Worm (Caenorhabditis elegans) whole organism, late embryonic: ENCODE data around the gene C09G9.5.

Source experiments
- C08G9.2 ChIP-seq: sonication (generic microtip); optimal IDR thresholded peaks from 2 replicates; lab custom pipeline; 2016; ENCODE audit warnings: mild to moderate bottlenecking, missing genetic modification characterization, moderate library complexity, missing compliant biosample characterization
- C38D4.7 ChIP-seq: fragments of 200-800 bp; sonication (Bioruptor generic); optimal IDR thresholded peaks from 2 replicates; lab custom pipeline; 2018; ENCODE audit warnings: mild to moderate bottlenecking, missing genetic modification characterization, moderate library complexity, missing compliant biosample characterization
- K02D7.2 ChIP-seq: sonication (generic microtip); optimal IDR thresholded peaks from 2 replicates; lab custom pipeline; 2017; ENCODE audit warnings: mild to moderate bottlenecking, missing genetic modification characterization, missing compliant biosample characterization
- T23F11.4 ChIP-seq: fragments of 200-800 bp; sonication (Bioruptor generic); optimal IDR thresholded peaks from 2 replicates; lab custom pipeline; 2018; ENCODE audit warnings: mild to moderate bottlenecking, missing genetic modification characterization, missing compliant biosample characterization
- ahr-1 ChIP-seq: sonication (generic microtip); optimal IDR thresholded peaks from 2 replicates; lab custom pipeline; 2016; ENCODE audit warnings: missing genetic modification characterization, missing compliant biosample characterization
- ceh-14 ChIP-seq: sonication (generic microtip); optimal IDR thresholded peaks from 2 replicates; lab custom pipeline; 2016; ENCODE audit warnings: missing genotype, missing genetic modification characterization, missing compliant biosample characterization
- ceh-18 ChIP-seq: sonication (generic microtip); optimal IDR thresholded peaks from 2 replicates; lab custom pipeline; 2016; ENCODE audit warnings: missing genetic modification characterization, missing compliant biosample characterization
- ceh-19 ChIP-seq: fragments of 200-800 bp; sonication (Bioruptor generic); optimal IDR thresholded peaks from 2 replicates; lab custom pipeline; 2018; ENCODE audit warnings: mild to moderate bottlenecking, missing genetic modification characterization, missing compliant biosample characterization
- ceh-2 ChIP-seq: sonication (generic microtip); optimal IDR thresholded peaks from 2 replicates; lab custom pipeline; 2016; ENCODE audit warnings: missing genotype, missing genetic modification characterization, missing compliant biosample characterization
- ceh-30 ChIP-seq: fragments of 150-350 bp; optimal IDR thresholded peaks from 2 replicates; lab custom pipeline; 2014; ENCODE audit warnings: missing biosample characterization, missing genetic modification characterization
- ceh-31 ChIP-seq: sonication (generic microtip); optimal IDR thresholded peaks from 2 replicates; lab custom pipeline; 2016; ENCODE audit warnings: missing genetic modification characterization, missing compliant biosample characterization
- ceh-34 ChIP-seq: sonication (generic microtip); optimal IDR thresholded peaks from 2 replicates; lab custom pipeline; 2016; ENCODE audit warnings: mild to moderate bottlenecking, missing genetic modification characterization, missing compliant biosample characterization
- ceh-45 ChIP-seq: fragments of 200-800 bp; sonication (Bioruptor generic); IDR thresholded peaks from 2 replicates; pipeline ENCODE4 v1.3.6; 2022; ENCODE audit warnings: missing genetic modification reagents, missing genetic modification characterization, missing compliant biosample characterization
- ceh-48 ChIP-seq: sonication (generic microtip); optimal IDR thresholded peaks from 2 replicates; lab custom pipeline; 2016; ENCODE audit warnings: missing genetic modification characterization, inconsistent platforms, missing compliant biosample characterization
- ceh-9 ChIP-seq: sonication (generic microtip); optimal IDR thresholded peaks from 2 replicates; lab custom pipeline; 2016; ENCODE audit warnings: mild to moderate bottlenecking, missing genetic modification characterization, inconsistent platforms, missing compliant biosample characterization
- che-1 ChIP-seq: sonication (generic microtip); optimal IDR thresholded peaks from 2 replicates; lab custom pipeline; 2016; ENCODE audit warnings: mild to moderate bottlenecking, missing genetic modification characterization, missing compliant biosample characterization
- dmd-4 ChIP-seq: sonication (generic microtip); optimal IDR thresholded peaks from 2 replicates; lab custom pipeline; 2016; ENCODE audit warnings: borderline replicate concordance, missing genetic modification characterization, missing compliant biosample characterization
- dve-1 ChIP-seq: sonication (generic microtip); optimal IDR thresholded peaks from 2 replicates; lab custom pipeline; 2017; ENCODE audit warnings: antibody characterized with exemption, mild to moderate bottlenecking, missing genetic modification characterization, missing compliant biosample characterization
- elt-2 ChIP-seq: sonication (generic microtip); optimal IDR thresholded peaks from 2 replicates; lab custom pipeline; 2016; ENCODE audit warnings: missing genetic modification reagents, missing genetic modification characterization, missing compliant biosample characterization
- elt-4 ChIP-seq: sonication (generic microtip); optimal IDR thresholded peaks from 2 replicates; lab custom pipeline; 2016; ENCODE audit warnings: missing genetic modification characterization, missing compliant biosample characterization
- ets-4 ChIP-seq: sonication (generic microtip); optimal IDR thresholded peaks from 2 replicates; lab custom pipeline; 2016; ENCODE audit warnings: missing genetic modification characterization, missing compliant biosample characterization
- eyg-1 ChIP-seq: sonication (generic microtip); optimal IDR thresholded peaks from 2 replicates; lab custom pipeline; 2016; ENCODE audit warnings: missing genotype, missing genetic modification characterization, missing compliant biosample characterization
- fkh-6 ChIP-seq: sonication (generic microtip); optimal IDR thresholded peaks from 2 replicates; lab custom pipeline; 2016; ENCODE audit warnings: missing genetic modification characterization, missing compliant biosample characterization
- gmeb-2 ChIP-seq: sonication (generic microtip); optimal IDR thresholded peaks from 2 replicates; lab custom pipeline; 2016; ENCODE audit warnings: missing genetic modification characterization, inconsistent platforms, missing compliant biosample characterization
- hlh-15 ChIP-seq: sonication (generic microtip); optimal IDR thresholded peaks from 2 replicates; lab custom pipeline; 2016; ENCODE audit warnings: missing genetic modification characterization, missing compliant biosample characterization
- hlh-30 ChIP-seq: sonication (generic microtip); optimal IDR thresholded peaks from 2 replicates; lab custom pipeline; 2017; ENCODE audit warnings: antibody characterized with exemption, missing genetic modification characterization, missing compliant biosample characterization; ENCODE audit not compliant: insufficient read depth
- hlh-6 ChIP-seq: sonication (generic microtip); optimal IDR thresholded peaks from 2 replicates; lab custom pipeline; 2016; ENCODE audit warnings: missing genotype, missing genetic modification characterization, missing compliant biosample characterization
- hlh-8 ChIP-seq: sonication (generic microtip); optimal IDR thresholded peaks from 2 replicates; lab custom pipeline; 2016; ENCODE audit warnings: missing genotype, missing genetic modification characterization, missing compliant biosample characterization
- lim-6 ChIP-seq: sonication (generic microtip); optimal IDR thresholded peaks from 2 replicates; lab custom pipeline; 2016; ENCODE audit warnings: missing genetic modification characterization, missing compliant biosample characterization
- lin-11 ChIP-seq: fragments of 200-800 bp; sonication (Bioruptor generic); optimal IDR thresholded peaks from 2 replicates; lab custom pipeline; 2018; ENCODE audit warnings: mild to moderate bottlenecking, missing genetic modification characterization, missing compliant biosample characterization
- madf-2 ChIP-seq: sonication (generic microtip); optimal IDR thresholded peaks from 2 replicates; lab custom pipeline; 2017; ENCODE audit warnings: missing genetic modification characterization, missing compliant biosample characterization
- mec-3 ChIP-seq: sonication (generic microtip); optimal IDR thresholded peaks from 2 replicates; lab custom pipeline; 2016; ENCODE audit warnings: borderline replicate concordance, missing genetic modification characterization, missing compliant biosample characterization
- nhr-11 ChIP-seq: fragments of 150-350 bp; optimal IDR thresholded peaks from 2 replicates; lab custom pipeline; 2014; ENCODE audit warnings: missing biosample characterization, missing genetic modification characterization
- nhr-232 ChIP-seq: sonication (generic microtip); optimal IDR thresholded peaks from 2 replicates; lab custom pipeline; 2016; ENCODE audit warnings: missing genetic modification characterization, missing compliant biosample characterization
- npax-4 ChIP-seq: sonication (generic microtip); optimal IDR thresholded peaks from 2 replicates; lab custom pipeline; 2016; ENCODE audit warnings: missing genetic modification characterization, missing compliant biosample characterization
- pat-9 ChIP-seq: fragments of 200-800 bp; sonication (Bioruptor generic); optimal IDR thresholded peaks from 2 replicates; lab custom pipeline; 2018; ENCODE audit warnings: mild to moderate bottlenecking, missing genetic modification characterization, moderate library complexity, missing compliant biosample characterization
- pha-2 ChIP-seq: sonication (generic microtip); optimal IDR thresholded peaks from 2 replicates; lab custom pipeline; 2017; ENCODE audit warnings: mild to moderate bottlenecking, missing genetic modification characterization, missing compliant biosample characterization
- pha-4 ChIP-seq: fragments of 150-350 bp; optimal IDR thresholded peaks from 2 replicates; lab custom pipeline; 2018; ENCODE audit warnings: missing biosample characterization, missing genetic modification reagents, missing genetic modification characterization
- pqm-1 ChIP-seq: sonication (generic microtip); optimal IDR thresholded peaks from 2 replicates; lab custom pipeline; 2016; ENCODE audit warnings: missing genetic modification characterization, missing compliant biosample characterization
- pros-1 ChIP-seq: fragments of 150-350 bp; optimal IDR thresholded peaks from 2 replicates; lab custom pipeline; 2014; ENCODE audit warnings: missing biosample characterization, missing genetic modification reagents, missing genetic modification characterization
- sox-4 ChIP-seq: sonication (generic microtip); optimal IDR thresholded peaks from 2 replicates; lab custom pipeline; 2017; ENCODE audit warnings: mild to moderate bottlenecking, missing genetic modification characterization, inconsistent platforms, missing compliant biosample characterization
- syd-9 ChIP-seq: sonication (generic microtip); optimal IDR thresholded peaks from 2 replicates; lab custom pipeline; 2016; ENCODE audit warnings: mild to moderate bottlenecking, missing genetic modification characterization, moderate library complexity, missing compliant biosample characterization
- tbx-2 ChIP-seq: sonication (generic microtip); optimal IDR thresholded peaks from 2 replicates; lab custom pipeline; 2016; ENCODE audit warnings: missing genetic modification characterization, missing compliant biosample characterization
- tbx-7 ChIP-seq: sonication (generic microtip); optimal IDR thresholded peaks from 2 replicates; lab custom pipeline; 2016; ENCODE audit warnings: missing genotype, missing genetic modification characterization, missing compliant biosample characterization
- unc-42 ChIP-seq: sonication (generic microtip); optimal IDR thresholded peaks from 2 replicates; lab custom pipeline; 2016; ENCODE audit warnings: missing genotype, missing genetic modification characterization, missing compliant biosample characterization
- unc-55 ChIP-seq: sonication (generic microtip); optimal IDR thresholded peaks from 2 replicates; lab custom pipeline; 2017; ENCODE audit warnings: missing biosample characterization, missing genetic modification reagents, missing genetic modification characterization
- zip-5 ChIP-seq: sonication (generic microtip); optimal IDR thresholded peaks from 2 replicates; lab custom pipeline; 2016; ENCODE audit warnings: missing genetic modification characterization, missing compliant biosample characterization
- ztf-16 ChIP-seq: sonication (generic microtip); optimal IDR thresholded peaks from 2 replicates; lab custom pipeline; 2017; ENCODE audit warnings: missing genetic modification characterization, missing compliant biosample characterization

Gene C09G9.5

ce11 chrIV:8925990-8926389, 39.7 kb downstream of the C09G9.5 start, which contains the start of the genes D1046.2 and cfim-2:
D1046.2 (minus strand) TSS chrIV:8926067.
cfim-2 (plus strand) TSS chrIV:8926324.
- TF ChIP-seq hlh-6 (no peak), lin-11 (tag; lab: Kevin White, UChicago) (no peak), ceh-48 (tag; lab: Kevin White, UChicago) (peak; percentile 53), unc-42 (peak; percentile 7)

- no peak for TF ChIP-seq pros-1 (tag; lab: Kevin White, UChicago)
- no peak for TF ChIP-seq pha-4
- no peak for TF ChIP-seq madf-2 (tag; lab: Kevin White, UChicago)
- TF ChIP-seq nhr-232 (tag; lab: Kevin White, UChicago) = no peak
- TF ChIP-seq ceh-34 (tag; lab: Kevin White, UChicago) = no peak
- no peak for TF ChIP-seq npax-4
- TF ChIP-seq pha-2 (tag; lab: Kevin White, UChicago) = no peak
- no peak for TF ChIP-seq ztf-16 (tag; lab: Kevin White, UChicago)
- no peak for TF ChIP-seq sox-4 (tag; lab: Kevin White, UChicago)
- TF ChIP-seq elt-2 = no peak
- TF ChIP-seq hlh-15 (tag; lab: Kevin White, UChicago) = no peak
Measured at ce11 chrIV:8926511-8926910, 40.2 kb downstream of the C09G9.5 start.

- peak; percentile 94 for TF ChIP-seq ceh-48 (tag; lab: Kevin White, UChicago)
- peak; percentile 96 for TF ChIP-seq ceh-19 (GFP tag; lab: Kevin White, UChicago)
- peak; percentile 90 for TF ChIP-seq eyg-1
- peak; percentile 96 for TF ChIP-seq che-1 (tag; lab: Kevin White, UChicago)
- TF ChIP-seq tbx-2 (tag; lab: Kevin White, UChicago) = peak; percentile 89
- peak; percentile 95 for TF ChIP-seq ahr-1 (tag; lab: Kevin White, UChicago)
- TF ChIP-seq hlh-30 = peak; percentile 94
- peak; percentile 90 for TF ChIP-seq fkh-6 (tag; lab: Kevin White, UChicago)
- TF ChIP-seq ceh-18 (tag; lab: Kevin White, UChicago) = peak; percentile 92
- TF ChIP-seq unc-55 (GFP tag; lab: Kevin White, UChicago) = peak; percentile 75
- peak; percentile 33 for TF ChIP-seq unc-42
- TF ChIP-seq T23F11.4 (GFP tag; lab: Kevin White, UChicago) = peak; percentile 97
- peak; percentile 92 for TF ChIP-seq lin-11 (tag; lab: Kevin White, UChicago)
- TF ChIP-seq mec-3 (tag; lab: Kevin White, UChicago) = peak; percentile 89
- TF ChIP-seq C08G9.2 (tag; lab: Kevin White, UChicago) = peak; percentile 92
- no peak for TF ChIP-seq pha-4
- TF ChIP-seq nhr-11 (tag; lab: Kevin White, UChicago) = no peak
- TF ChIP-seq hlh-8 = peak; percentile 73
- TF ChIP-seq ceh-31 (tag; lab: Kevin White, UChicago) = peak; percentile 89
- TF ChIP-seq pat-9 (tag; lab: Kevin White, UChicago) = peak; percentile 97
- TF ChIP-seq ets-4 = peak; percentile 78
- peak; percentile 94 for TF ChIP-seq K02D7.2
- peak; percentile 91 for TF ChIP-seq syd-9
- peak; percentile 96 for TF ChIP-seq dmd-4
- peak; percentile 93 for TF ChIP-seq pqm-1 (tag; lab: Kevin White, UChicago)
- TF ChIP-seq tbx-7 (tag; lab: Kevin White, UChicago) = peak; percentile 69
- TF ChIP-seq gmeb-2 (tag; lab: Kevin White, UChicago) = peak; percentile 96
- TF ChIP-seq nhr-232 (tag; lab: Kevin White, UChicago) = peak; percentile 94
- TF ChIP-seq dve-1 = peak; percentile 74
- TF ChIP-seq ceh-14 (tag; lab: Kevin White, UChicago) = peak; percentile 93
- peak; percentile 94 for TF ChIP-seq ceh-34 (tag; lab: Kevin White, UChicago)
- TF ChIP-seq elt-4 (tag; lab: Kevin White, UChicago) = no peak
- peak; percentile 99 for TF ChIP-seq hlh-6
- peak; percentile 45 for TF ChIP-seq zip-5
- peak; percentile 97 for TF ChIP-seq elt-2
- TF ChIP-seq ceh-45 = peak; percentile 96
- TF ChIP-seq ceh-9 (tag; lab: Kevin White, UChicago) = peak; percentile 71
- peak; percentile 80 for TF ChIP-seq lim-6 (tag; lab: Kevin White, UChicago)
- TF ChIP-seq C38D4.7 = peak; percentile 96
- TF ChIP-seq ceh-30 (tag; lab: Kevin White, UChicago) = peak; percentile 77
- peak; percentile 95 for TF ChIP-seq ceh-2 (tag; lab: Kevin White, UChicago)
- TF ChIP-seq ztf-16 (tag; lab: Kevin White, UChicago) = peak; percentile 96
Measured at ce11 chrIV:8927093-8927492, 40.8 kb downstream of the C09G9.5 start.
